Worm (Caenorhabditis elegans) whole organism, L4 larva: ENCODE data around the gene T12G3.4.

Experiments used
- D1046.2 ChIP-seq: fragments of 200-800 bp; sonication (Bioruptor generic); IDR thresholded peaks from 2 replicates; pipeline ENCODE4 v1.3.6; 2022; ENCODE audit warnings: missing genetic modification characterization, missing compliant biosample characterization
- F10B5.3 ChIP-seq: sonication (generic microtip); optimal IDR thresholded peaks from 2 replicates; lab custom pipeline; 2016; ENCODE audit warnings: mild to moderate bottlenecking, missing genetic modification characterization, missing compliant biosample characterization
- F26F4.8 ChIP-seq: fragments of 200-800 bp; sonication (Bioruptor generic); conservative IDR thresholded peaks from 2 replicates; pipeline ENCODE4 v1.3.6; 2022; ENCODE audit warnings: missing genetic modification characterization, missing compliant biosample characterization
- F49E8.2 ChIP-seq: sonication (generic microtip); optimal IDR thresholded peaks from 2 replicates; lab custom pipeline; 2016; ENCODE audit warnings: missing compliant biosample characterization, mild to moderate bottlenecking, missing genetic modification characterization, borderline replicate concordance
- T26A8.4 ChIP-seq: fragments of 200-800 bp; sonication (Bioruptor generic); IDR thresholded peaks from 2 replicates; pipeline ENCODE4 v1.3.6; 2022; ENCODE audit warnings: missing genetic modification characterization, missing compliant biosample characterization
- ZK337.2 ChIP-seq: fragments of 200-800 bp; sonication (Bioruptor generic); IDR thresholded peaks from 2 replicates; pipeline ENCODE4 v1.3.6; 2022; ENCODE audit warnings: missing genetic modification reagents, missing genetic modification characterization, missing compliant biosample characterization
- aha-1 ChIP-seq: fragments of 150-350 bp; peaks from one replicate; lab custom pipeline; 2014; ENCODE audit warnings: missing biosample characterization, missing genetic modification characterization
- arid-1 ChIP-seq: fragments of 200-800 bp; sonication (Bioruptor generic); conservative IDR thresholded peaks from 2 replicates; pipeline ENCODE4 v1.3.6; 2022; ENCODE audit warnings: missing genetic modification reagents, missing genetic modification characterization, missing compliant biosample characterization
- attf-4 ChIP-seq: sonication (generic microtip); optimal IDR thresholded peaks from 3 replicates; lab custom pipeline; 2017; ENCODE audit warnings: missing biosample characterization, missing genetic modification characterization
- ceh-62 ChIP-seq: sonication (generic microtip); optimal IDR thresholded peaks from 2 replicates; lab custom pipeline; 2017; ENCODE audit warnings: missing biosample characterization, missing genetic modification characterization
- ceh-82 ChIP-seq: sonication (generic microtip); optimal IDR thresholded peaks from 2 replicates; lab custom pipeline; 2017; ENCODE audit warnings: missing biosample characterization, missing genetic modification characterization
- ctbp-1 ChIP-seq: fragments of 200-800 bp; sonication (Bioruptor generic); IDR thresholded peaks from 2 replicates; pipeline ENCODE4 v1.3.6; 2022; ENCODE audit warnings: missing genetic modification reagents, missing genetic modification characterization, missing compliant biosample characterization
- daf-12 ChIP-seq: fragments of 150-350 bp; optimal IDR thresholded peaks from 2 replicates; lab custom pipeline; 2014; ENCODE audit warnings: missing biosample characterization, missing genetic modification reagents, missing genetic modification characterization
- dmd-6 ChIP-seq: fragments of 200-800 bp; sonication (Bioruptor generic); IDR thresholded peaks from 2 replicates; pipeline ENCODE4 v1.3.6; 2022; ENCODE audit warnings: missing genetic modification reagents, missing genetic modification characterization, missing compliant biosample characterization
- dpl-1 ChIP-seq: fragments of 150-350 bp; optimal IDR thresholded peaks from 2 replicates; lab custom pipeline; 2014; ENCODE audit warnings: missing biosample characterization, missing genetic modification reagents, missing genetic modification characterization
- dve-1 ChIP-seq: sonication (generic microtip); optimal IDR thresholded peaks from 2 replicates; lab custom pipeline; 2017; ENCODE audit warnings: antibody characterized with exemption, mild to moderate bottlenecking, missing genetic modification characterization, missing compliant biosample characterization; ENCODE audit not compliant: insufficient read depth
- lin-15B ChIP-seq: fragments of 150-350 bp; sonication (generic microtip); optimal IDR thresholded peaks from 3 replicates; lab custom pipeline; 2014; ENCODE audit warnings: missing biosample characterization, missing genetic modification characterization
- lin-38 ChIP-seq: fragments of 200-800 bp; sonication (Bioruptor generic); IDR thresholded peaks from 2 replicates; pipeline ENCODE4 v1.3.6; 2022; ENCODE audit warnings: missing genetic modification reagents, missing genetic modification characterization, missing compliant biosample characterization
- lin-39 ChIP-seq: fragments of 150-350 bp; optimal IDR thresholded peaks from 2 replicates; lab custom pipeline; 2014; ENCODE audit warnings: missing biosample characterization, missing genetic modification reagents, missing genetic modification characterization
- lsy-2 ChIP-seq, 2 experiments: fragments of 150-350 bp in 1 of 2; sonication (generic microtip) in 1 of 2; optimal IDR thresholded peaks; 2 replicates each; lab custom pipeline; 2014 to 2017; ENCODE audit warnings: missing biosample characterization in 2 of 2, missing genetic modification characterization in 2 of 2
- madf-5 ChIP-seq, 2 experiments: fragments of 200-800 bp; sonication (Bioruptor generic); IDR thresholded peaks; 2 replicates each; pipeline ENCODE4 v1.3.6; 2022; ENCODE audit warnings: missing compliant biosample characterization in 2 of 2, missing genetic modification characterization in 2 of 2
- mdt-29 ChIP-seq: fragments of 200-800 bp; sonication (Bioruptor generic); IDR thresholded peaks from 2 replicates; pipeline ENCODE4 v1.3.6; 2022; ENCODE audit warnings: missing genetic modification reagents, missing genetic modification characterization, missing compliant biosample characterization
- mes-2 ChIP-seq: sonication (generic microtip); optimal IDR thresholded peaks from 2 replicates; lab custom pipeline; 2016; ENCODE audit warnings: missing genotype, mild to moderate bottlenecking, missing genetic modification characterization, missing compliant biosample characterization; ENCODE audit not compliant: poor library complexity, severe bottlenecking
- mxl-3 ChIP-seq: fragments of 200-800 bp; sonication (Bioruptor generic); optimal IDR thresholded peaks from 2 replicates; lab custom pipeline; 2018; ENCODE audit warnings: mild to moderate bottlenecking, missing genetic modification characterization, missing compliant biosample characterization
- nhr-10 ChIP-seq: fragments of 150-350 bp; optimal IDR thresholded peaks from 2 replicates; lab custom pipeline; 2014; ENCODE audit warnings: missing biosample characterization, missing genetic modification characterization
- nhr-102 ChIP-seq: sonication (generic microtip); optimal IDR thresholded peaks from 2 replicates; lab custom pipeline; 2016; ENCODE audit warnings: mild to moderate bottlenecking, missing genetic modification characterization, moderate library complexity, missing compliant biosample characterization
- nhr-28 ChIP-seq: fragments of 150-350 bp; optimal IDR thresholded peaks from 2 replicates; lab custom pipeline; 2014; ENCODE audit warnings: missing biosample characterization, missing genetic modification characterization
- nhr-48 ChIP-seq: sonication (generic microtip); optimal IDR thresholded peaks from 2 replicates; lab custom pipeline; 2016; ENCODE audit warnings: mild to moderate bottlenecking, missing genetic modification characterization, missing compliant biosample characterization
- nhr-76 ChIP-seq: fragments of 150-350 bp; optimal IDR thresholded peaks from 2 replicates; lab custom pipeline; 2014; ENCODE audit warnings: missing biosample characterization, missing genetic modification characterization
- pha-4 ChIP-seq, 2 experiments: fragments of 150-350 bp in 1 of 2; fragments of 200-800 bp in 1 of 2; sonication (Bioruptor generic) in 1 of 2; IDR thresholded peaks in 1 of 2; optimal IDR thresholded peaks in 1 of 2; 2 replicates each; pipeline versions ENCODE4 v1.3.6 to Lab custom; 2014 to 2022; ENCODE audit warnings: missing genetic modification characterization in 2 of 2, missing genetic modification reagents in 2 of 2, missing biosample characterization in 1 of 2, missing compliant biosample characterization in 1 of 2
- php-3 ChIP-seq: fragments of 200-800 bp; sonication (Bioruptor generic); IDR thresholded peaks from 2 replicates; pipeline ENCODE4 v1.3.6; 2022; ENCODE audit warnings: missing genetic modification reagents, missing genetic modification characterization, missing compliant biosample characterization
- pqm-1 ChIP-seq: sonication (generic microtip); optimal IDR thresholded peaks from 2 replicates; lab custom pipeline; 2017; ENCODE audit warnings: missing biosample characterization, missing genetic modification characterization
- saeg-2 ChIP-seq: fragments of 200-800 bp; sonication (Bioruptor generic); IDR thresholded peaks from 2 replicates; pipeline ENCODE4 v1.3.6; 2022; ENCODE audit warnings: missing genetic modification reagents, missing genetic modification characterization, missing compliant biosample characterization
- set-16 ChIP-seq: fragments of 200-800 bp; sonication (Bioruptor generic); IDR thresholded peaks from 2 replicates; pipeline ENCODE4 v1.3.6; 2022; ENCODE audit warnings: missing genetic modification reagents, missing genetic modification characterization, missing compliant biosample characterization
- snpc-4 ChIP-seq: fragments of 150-350 bp; optimal IDR thresholded peaks from 2 replicates; lab custom pipeline; 2014; ENCODE audit warnings: missing biosample characterization, missing genetic modification characterization
- unc-62 ChIP-seq, 3 experiments: fragments of 150-350 bp in 1 of 3; sonication (generic microtip); optimal IDR thresholded peaks in 2 of 3; peaks in 1 of 3; 1 replicate in 1 of 3; 2 replicates in 2 of 3; lab custom pipeline; 2014 to 2017; ENCODE audit warnings: missing biosample characterization in 3 of 3, missing genetic modification characterization in 3 of 3, missing genetic modification reagents in 3 of 3, missing genotype in 1 of 3
- vab-7 ChIP-seq: fragments of 200-800 bp; sonication (Bioruptor generic); IDR thresholded peaks from 2 replicates; pipeline ENCODE4 v1.3.6; 2022; ENCODE audit warnings: missing genetic modification reagents, missing genetic modification characterization, missing compliant biosample characterization
- zfp-2 ChIP-seq: sonication (generic microtip); optimal IDR thresholded peaks from 2 replicates; lab custom pipeline; 2016; ENCODE audit warnings: mild to moderate bottlenecking, missing genetic modification characterization, missing compliant biosample characterization
- ztf-11 ChIP-seq: fragments of 150-350 bp; optimal IDR thresholded peaks from 2 replicates; lab custom pipeline; 2014; ENCODE audit warnings: missing biosample characterization, missing genetic modification characterization

The T12G3.4 gene

DNA sequence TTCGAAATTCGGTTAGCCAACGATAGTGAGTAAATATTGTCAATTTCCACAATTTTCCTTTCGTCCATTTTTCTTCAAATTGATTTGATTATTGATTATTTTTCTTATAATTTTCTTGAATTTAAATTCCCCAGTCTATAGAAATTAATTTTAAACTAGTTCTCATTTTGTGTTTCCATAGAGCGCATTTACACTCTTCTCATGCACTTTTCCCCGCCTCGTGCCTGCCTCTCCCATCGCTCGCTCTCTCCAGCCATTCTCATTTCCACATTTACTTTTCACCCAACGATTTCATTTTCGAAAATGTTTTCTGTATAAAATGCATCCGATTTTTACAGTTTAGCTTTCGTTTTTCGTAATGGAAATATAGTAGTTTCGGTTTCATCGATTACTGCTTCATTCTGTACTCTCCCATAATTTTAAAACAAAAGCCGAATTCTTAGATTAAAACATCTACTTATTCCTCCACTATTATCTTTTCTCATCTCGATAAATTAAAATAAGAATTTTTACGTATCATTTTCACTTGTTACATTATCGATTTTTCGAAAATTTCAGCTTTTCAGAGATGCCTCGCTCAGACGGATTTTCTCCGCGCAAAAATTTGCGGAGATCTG is 31.0 kb downstream of the T12G3.4 start, which contains the start of gene lex-1 (continued):
- no peak for TF ChIP-seq D1046.2
- no peak for TF ChIP-seq php-3 (GFP tag; lab: Robert Waterston, UW)
- TF ChIP-seq arid-1 (GFP tag; lab: Robert Waterston, UW): no peak
- no peak for TF ChIP-seq nhr-48 (tag; lab: Kevin White, UChicago)
- TF ChIP-seq lsy-2 (tag; optimal IDR thresholded peaks at IDR 0.05; lab: Kevin White, UChicago): peak in 1 of 2 experiments; percentile 64
- TF ChIP-seq lin-38 (GFP tag; lab: Robert Waterston, UW): peak; percentile 81
- TF ChIP-seq nhr-10 (tag; lab: Kevin White, UChicago): no peak

DNA sequence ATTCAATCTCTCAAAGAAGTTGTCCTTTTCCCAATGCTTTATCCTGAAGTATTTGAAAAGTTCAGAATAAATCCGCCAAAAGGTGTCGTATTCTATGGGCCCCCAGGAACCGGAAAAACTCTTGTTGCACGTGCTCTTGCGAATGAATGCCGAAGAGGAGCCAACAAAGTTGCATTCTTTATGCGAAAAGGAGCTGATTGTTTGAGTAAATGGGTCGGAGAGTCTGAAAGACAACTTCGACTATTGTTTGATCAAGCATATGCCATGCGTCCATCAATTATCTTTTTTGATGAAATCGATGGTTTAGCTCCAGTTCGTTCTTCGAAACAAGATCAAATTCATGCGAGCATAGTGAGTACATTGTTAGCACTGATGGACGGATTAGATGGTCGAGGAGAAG is 32.8 kb downstream of the T12G3.4 start:
- TF ChIP-seq madf-5 (GFP tag; IDR thresholded peaks at IDR 0.05; lab: Robert Waterston, UW) (no peak), F49E8.2 (no peak), nhr-76 (tag; lab: Kevin White, UChicago) (no peak), F10B5.3 (no peak), unc-62 (GFP tag; optimal IDR thresholded peaks at IDR 0.05 in 1 of 2; lab: Kevin White, UChicago) (peak in 1 of 2 experiments; percentile 63), unc-62 (tag; optimal IDR thresholded peaks at IDR 0.05; lab: Kevin White, UChicago) (no peak), F26F4.8 (GFP tag; lab: Robert Waterston, UW) (no peak), ctbp-1 (no peak), mxl-3 (GFP tag; lab: Kevin White, UChicago) (no peak)

DNA sequence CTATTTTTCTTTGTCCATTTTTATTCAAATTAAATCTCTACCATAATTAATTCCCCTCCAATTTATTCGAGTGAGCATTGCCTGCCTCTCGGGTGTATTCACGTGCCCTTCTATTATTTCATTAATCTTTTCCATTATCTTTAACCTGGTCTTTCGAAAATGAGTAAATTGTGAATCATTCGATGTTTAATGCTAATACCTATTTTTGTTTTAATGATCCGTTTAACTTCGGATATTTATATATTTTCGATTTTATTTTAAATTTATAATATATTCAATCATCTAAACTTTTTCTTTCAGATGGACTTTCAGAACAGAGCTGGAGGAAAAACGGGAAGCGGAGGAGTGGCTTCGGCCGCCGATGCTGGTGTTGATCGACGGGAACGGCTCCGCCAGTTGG is 36.1 kb downstream of the T12G3.4 start, which contains the start of gene repo-1:
Gene repo-1, plus strand, starts transcription at position 301 of the 400 bp plus-strand sequence.
- TF ChIP-seq aha-1 (tag; lab: Kevin White, UChicago) (peak; percentile 71), pha-4 (GFP tag; IDR thresholded peaks at IDR 0.05; lab: Robert Waterston, UW) (0 out of 2 replicates have a peak, but pooled peaks have one; percentile 11), pha-4 (tag; optimal IDR thresholded peaks at IDR 0.05; lab: Kevin White, UChicago) (no peak), ceh-62 (no peak), saeg-2 (GFP tag; lab: Robert Waterston, UW) (no peak), daf-12 (tag; lab: Kevin White, UChicago) (no peak)

- TF ChIP-seq unc-62 (GFP tag; optimal IDR thresholded peaks at IDR 0.05 in 1 of 2; lab: Kevin White, UChicago) (peak in 1 of 2 experiments; percentile 92), unc-62 (tag; optimal IDR thresholded peaks at IDR 0.05; lab: Kevin White, UChicago) (no peak), lin-15B (no peak)
Measured at ce11 chrIV:12084587-12084986, 36.5 kb downstream of the T12G3.4 start.

- TF ChIP-seq mdt-29 (GFP tag; lab: Robert Waterston, UW) (no peak), pha-4 (GFP tag; IDR thresholded peaks at IDR 0.05; lab: Robert Waterston, UW) (0 out of 2 replicates have a peak, but pooled peaks have one; percentile 41), pha-4 (tag; optimal IDR thresholded peaks at IDR 0.05; lab: Kevin White, UChicago) (no peak), ceh-82 (no peak), snpc-4 (tag; lab: Kevin White, UChicago) (no peak), attf-4 (tag; lab: Kevin White, UChicago) (no peak), T26A8.4 (GFP tag; lab: Robert Waterston, UW) (no peak), ZK337.2 (GFP tag; lab: Robert Waterston, UW) (no peak), mes-2 (tag; lab: Kevin White, UChicago) (no peak)
- TF ChIP-seq, all 104 proteins: peak for 1
Measured at ce11 chrIV:12085120-12085519, 37.1 kb downstream of the T12G3.4 start, which contains the start of gene rbm-34. Gene rbm-34 (plus strand): TSS chrIV:12085420.

- TF ChIP-seq zfp-2 (tag; lab: Kevin White, UChicago): peak; percentile 60
- TF ChIP-seq pqm-1 (tag; lab: Kevin White, UChicago): peak; percentile 14
- TF ChIP-seq mes-2 (tag; lab: Kevin White, UChicago): peak; percentile 89
- TF ChIP-seq dmd-6: peak; percentile 66
- peak; percentile 75 for TF ChIP-seq php-3 (GFP tag; lab: Robert Waterston, UW)
- TF ChIP-seq mxl-3 (GFP tag; lab: Kevin White, UChicago): peak; percentile 84
- no peak for TF ChIP-seq ztf-11 (tag; lab: Kevin White, UChicago)
- TF ChIP-seq lin-39 (tag; lab: Kevin White, UChicago): no peak
- peak; percentile 88 for TF ChIP-seq lin-38 (GFP tag; lab: Robert Waterston, UW)
- TF ChIP-seq nhr-28 (tag; lab: Kevin White, UChicago): no peak
- TF ChIP-seq ZK337.2 (GFP tag; lab: Robert Waterston, UW): peak; percentile 86
- peak; percentile 67 for TF ChIP-seq set-16 (GFP tag; lab: Robert Waterston, UW)
- no peak for TF ChIP-seq lin-15B
- peak; percentile 74 for TF ChIP-seq dve-1 (tag; lab: Kevin White, UChicago)
- peak; percentile 95 for TF ChIP-seq vab-7 (GFP tag; lab: Robert Waterston, UW)
- peak; percentile 99 for TF ChIP-seq aha-1 (tag; lab: Kevin White, UChicago)
- TF ChIP-seq nhr-102 (tag; lab: Kevin White, UChicago): peak; percentile 84
- TF ChIP-seq dpl-1: peak; percentile 48
Measured at ce11 chrIV:12086498-12086897, 38.4 kb downstream of the T12G3.4 start.
